Worm (Caenorhabditis elegans): Measurements from ENCODE around the gene F53B3.5.

- no peak for TF ChIP-seq hlh-1 (tag; optimal IDR thresholded peaks at IDR 0.05)
- TF ChIP-seq zip-8 (tag; optimal IDR thresholded peaks at IDR 0.05), result no peak
- TF ChIP-seq ceh-43 (GFP tag; optimal IDR thresholded peaks at IDR 0.05), result no peak
- TF ChIP-seq nhr-237 (tag; optimal IDR thresholded peaks at IDR 0.05), result no peak
- no peak for TF ChIP-seq nhr-12 (tag; optimal IDR thresholded peaks at IDR 0.05)
- no peak for TF ChIP-seq ham-2 (GFP tag; optimal IDR thresholded peaks at IDR 0.05)
- no peak for TF ChIP-seq nhr-28 (tag; optimal IDR thresholded peaks at IDR 0.05)
- no peak for TF ChIP-seq flh-1 (GFP tag; optimal IDR thresholded peaks at IDR 0.05)
- TF ChIP-seq drap-1 (GFP tag; optimal IDR thresholded peaks at IDR 0.05), result no peak
Observed at ce11 chrX:2840287-2840686, 39.1 kb downstream of the F53B3.5 start, which contains the start of gene Y71H10B.1.

Data from whole organism, mixed stage, embryonic.